Worm (Caenorhabditis elegans): ENCODE results near the gene F54C9.14.

Gene F54C9.14

ce11 chrII:8566806-8567266, 4.7 kb downstream of the F54C9.14 start, which contains the start of gene F54C9.3:
Gene F54C9.3 (minus strand): TSS chrII:8566856.
- TF ChIP-seq unc-98 (GFP tag; IDR thresholded peaks at IDR 0.05): no peak
- no peak for TF ChIP-seq unc-86 (tag; optimal IDR thresholded peaks at IDR 0.05)
- peak; percentile 85 for TF ChIP-seq elt-2 (tag; optimal IDR thresholded peaks at IDR 0.05)
- TF ChIP-seq mef-2 (tag; optimal IDR thresholded peaks at IDR 0.05): no peak
- peak in 1 of 2 experiments; percentile 13 for TF ChIP-seq lsy-2 (tag; optimal IDR thresholded peaks at IDR 0.05)
- TF ChIP-seq nhr-84 (tag; optimal IDR thresholded peaks at IDR 0.05): no peak
- no peak for TF ChIP-seq isw-1 (GFP tag; IDR thresholded peaks at IDR 0.05)
- TF ChIP-seq ceh-88 (GFP tag; IDR thresholded peaks at IDR 0.05): no peak
- no peak for TF ChIP-seq lin-13 (GFP tag; optimal IDR thresholded peaks at IDR 0.05)
- TF ChIP-seq ztf-11 (tag; optimal IDR thresholded peaks at IDR 0.05): no peak
- TF ChIP-seq lin-35 (GFP tag; optimal IDR thresholded peaks at IDR 0.05): peak in 1 of 2 experiments; percentile 54
- no peak for TF ChIP-seq fkh-10 (GFP tag; optimal IDR thresholded peaks at IDR 0.05)
- peak; percentile 57 for TF ChIP-seq pqm-1 (tag; optimal IDR thresholded peaks at IDR 0.05)
- no peak for TF ChIP-seq alr-1 (tag; optimal IDR thresholded peaks at IDR 0.05; ENCODE audit: borderline replicate concordance)
- TF ChIP-seq jun-1 (tag; optimal IDR thresholded peaks at IDR 0.05): peak; percentile 30
- no peak for TF ChIP-seq ceh-8 (GFP tag; optimal IDR thresholded peaks at IDR 0.05)
- TF ChIP-seq vab-15 (tag; optimal IDR thresholded peaks at IDR 0.05): no peak
- TF ChIP-seq dpl-1 (GFP tag; optimal IDR thresholded peaks at IDR 0.05): peak in 1 of 3 experiments; percentile 27
- no peak for TF ChIP-seq lin-39 (tag; optimal IDR thresholded peaks at IDR 0.05)
- TF ChIP-seq nhr-11 (tag; optimal IDR thresholded peaks at IDR 0.05): no peak
- no peak for TF ChIP-seq egl-27 (tag; optimal IDR thresholded peaks at IDR 0.05)
- no peak for TF ChIP-seq tbx-2 (tag; optimal IDR thresholded peaks at IDR 0.05)
- peak; percentile 1 for TF ChIP-seq ama-1 (optimal IDR thresholded peaks at IDR 0.05)
- no peak for TF ChIP-seq ceh-82 (tag; optimal IDR thresholded peaks at IDR 0.05)
- TF ChIP-seq hlh-17 (GFP tag; optimal IDR thresholded peaks at IDR 0.05; ENCODE audit: borderline replicate concordance): no peak
- TF ChIP-seq efl-1 (optimal IDR thresholded peaks at IDR 0.05): no peak
- peak in 1 of 2 experiments; percentile 92 for TF ChIP-seq efl-1 (GFP tag; optimal IDR thresholded peaks at IDR 0.05 in 1 of 2)
- TF ChIP-seq ztf-4 (tag; optimal IDR thresholded peaks at IDR 0.05): no peak
- no peak for TF ChIP-seq pag-3 (tag; optimal IDR thresholded peaks at IDR 0.05; ENCODE audit: borderline replicate concordance, insufficient read depth)
- TF ChIP-seq C16A3.4 (tag; optimal IDR thresholded peaks at IDR 0.05): no peak
- no peak for TF ChIP-seq grh-1 (GFP tag; IDR thresholded peaks at IDR 0.05)
- TF ChIP-seq tlp-1 (tag; optimal IDR thresholded peaks at IDR 0.05): peak; percentile 16

- TF ChIP-seq nhr-12 (tag; optimal IDR thresholded peaks at IDR 0.05) (no peak), nhr-76 (tag; optimal IDR thresholded peaks at IDR 0.05) (no peak), efl-3 (GFP tag; optimal IDR thresholded peaks at IDR 0.05) (no peak), blmp-1 (tag; optimal IDR thresholded peaks at IDR 0.05) (no peak), egl-13 (tag; optimal IDR thresholded peaks at IDR 0.05) (no peak), aly-2 (tag; optimal IDR thresholded peaks at IDR 0.05) (no peak), fos-1 (tag; optimal IDR thresholded peaks at IDR 0.05) (no peak), mep-1 (tag; optimal IDR thresholded peaks at IDR 0.05) (no peak)
Measured at ce11 chrII:8568234-8568969, 6.3 kb downstream of the F54C9.14 start.
